Fruit fly (Drosophila melanogaster): ENCODE results near the gene Irp-1A.

DNA sequence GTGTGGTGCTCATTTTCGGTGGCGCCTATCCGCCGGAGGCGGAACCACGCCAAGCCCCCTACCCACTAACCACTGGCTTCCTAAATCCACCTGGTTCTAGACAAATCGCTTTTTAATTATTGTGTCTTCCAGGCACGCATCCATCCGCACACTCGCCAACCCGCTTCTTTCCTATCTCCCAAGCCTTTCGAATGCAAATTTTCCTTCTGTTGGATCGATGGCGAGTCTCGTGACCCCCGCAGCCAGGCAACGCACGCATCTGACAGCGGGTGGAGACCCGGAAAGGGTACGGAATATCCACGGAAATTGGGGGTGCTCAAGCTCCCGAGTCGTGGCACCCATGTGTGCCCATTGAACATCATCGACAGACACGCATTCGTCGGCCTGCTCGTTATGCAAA, 17.2 kb downstream of the Irp-1A start, which contains the start of gene CG13842:
- no peak for TF ChIP-seq usp (GFP tag; optimal IDR thresholded peaks at IDR 0.05)
- TF ChIP-seq h (optimal IDR thresholded peaks at IDR 0.05): no peak
- TF ChIP-seq CG16779 (GFP tag; IDR thresholded peaks at IDR 0.05): no peak
- no peak for TF ChIP-seq toy (GFP tag; IDR thresholded peaks at IDR 0.05)
- no peak for TF ChIP-seq Taf1 (GFP tag; IDR thresholded peaks at IDR 0.05)
- no peak for TF ChIP-seq CG12155 (GFP tag; optimal IDR thresholded peaks at IDR 0.05)
- TF ChIP-seq E2f2 (GFP tag; IDR thresholded peaks at IDR 0.05): no peak
- TF ChIP-seq ems (GFP tag; optimal IDR thresholded peaks at IDR 0.05): no peak
- no peak for TF ChIP-seq CkIIα-i1 (GFP tag; IDR thresholded peaks at IDR 0.05)
- TF ChIP-seq Rfx (GFP tag; IDR thresholded peaks at IDR 0.05): no peak
- TF ChIP-seq CG17385 (GFP tag; optimal IDR thresholded peaks at IDR 0.05): no peak
- no peak for TF ChIP-seq Antp (GFP tag; optimal IDR thresholded peaks at IDR 0.05)
- no peak for TF ChIP-seq otp (GFP tag; IDR thresholded peaks at IDR 0.05)
